Fruit fly (Drosophila melanogaster) whole organism, adult: ENCODE measurements around the gene Myb.

Experiments used
- CG1620 ChIP-seq: fragments of 200-800 bp; sonication (Bioruptor generic); optimal IDR thresholded peaks from 2 replicates; lab custom pipeline; 2016; ENCODE audit warnings: missing biosample characterization, missing genetic modification characterization
- CG5204 ChIP-seq: fragments of 200-800 bp; sonication (Bioruptor generic); optimal IDR thresholded peaks from 2 replicates; lab custom pipeline; 2016; ENCODE audit warnings: missing biosample characterization, missing genetic modification characterization
- CG7101 ChIP-seq: fragments of 200-800 bp; sonication (Bioruptor generic); optimal IDR thresholded peaks from 2 replicates; lab custom pipeline; 2018; ENCODE audit warnings: missing biosample characterization, mild to moderate bottlenecking, missing genetic modification characterization, moderate library complexity
- cic ChIP-seq: fragments of 200-800 bp; sonication (Bioruptor generic); optimal IDR thresholded peaks from 2 replicates; lab custom pipeline; 2017; ENCODE audit warnings: missing biosample characterization, mild to moderate bottlenecking, missing genetic modification characterization, moderate library complexity
- toe ChIP-seq: fragments of 200-800 bp; sonication (Bioruptor generic); optimal IDR thresholded peaks from 2 replicates; lab custom pipeline; 2016; ENCODE audit warnings: missing biosample characterization, missing genetic modification characterization

- no peak for TF ChIP-seq CG5204 (GFP tag; lab: Kevin White, UChicago)
- peak; percentile 79 for TF ChIP-seq toe (GFP tag; lab: Kevin White, UChicago)
- TF ChIP-seq CG1620 (GFP tag; lab: Kevin White, UChicago) = peak; percentile 73
- peak; percentile 16 for TF ChIP-seq cic (GFP tag; lab: Kevin White, UChicago)
- peak; percentile 51 for TF ChIP-seq CG7101
These were observed 13.5 kb downstream of the Myb start, which contains the start of the genes ArgRS and CG8578 for dm6 chrX:15844139-15844538.
